Fruit fly (Drosophila melanogaster) ovary, adult (tissue): ENCODE measurements around the gene CG3448.

Experiments used
- CG17801 ChIP-seq: fragments of 200-800 bp; optimal IDR thresholded peaks from 2 replicates; lab custom pipeline; 2019; ENCODE audit warnings: missing biosample characterization, mild to moderate bottlenecking, missing genetic modification characterization, moderate library complexity; ENCODE audit not compliant: partially characterized antibody

Gene CG3448

DNA sequence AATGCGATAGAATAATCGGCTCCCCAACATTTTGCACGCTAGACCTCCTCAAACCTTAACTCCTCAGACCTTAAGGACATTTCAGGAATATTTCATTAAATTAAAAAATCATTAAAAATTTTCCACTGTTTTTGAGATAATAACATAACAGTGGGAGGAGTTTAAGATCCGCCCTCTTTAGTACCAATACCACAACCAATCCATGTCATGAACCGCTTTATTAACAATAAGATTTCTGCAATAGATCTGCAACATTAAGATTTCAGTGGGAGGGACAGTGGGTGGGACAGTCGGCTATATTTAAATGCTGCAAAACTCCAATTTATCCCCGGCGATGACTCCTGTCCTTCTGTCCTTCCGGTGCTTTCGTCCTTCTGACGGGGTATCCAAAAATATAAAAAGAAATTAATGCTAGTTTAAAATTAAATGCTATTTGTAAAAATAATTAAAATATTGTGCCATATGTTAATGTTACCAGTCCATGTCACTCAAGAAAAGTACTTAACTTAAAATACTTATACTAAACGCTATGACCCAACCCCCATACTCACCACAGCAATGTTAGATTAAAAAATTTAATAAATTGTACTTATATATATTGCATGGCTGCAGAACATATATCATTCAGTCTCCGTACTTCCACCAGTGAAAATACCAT lies 8.6 kb downstream of the CG3448 start, which contains the start of gene Srg3:
Srg3 (plus strand) TSS at position 608 of the 658 bp plus-strand sequence.
- no peak for TF ChIP-seq CG17801 (GFP tag; lab: Kevin White, UChicago)

DNA sequence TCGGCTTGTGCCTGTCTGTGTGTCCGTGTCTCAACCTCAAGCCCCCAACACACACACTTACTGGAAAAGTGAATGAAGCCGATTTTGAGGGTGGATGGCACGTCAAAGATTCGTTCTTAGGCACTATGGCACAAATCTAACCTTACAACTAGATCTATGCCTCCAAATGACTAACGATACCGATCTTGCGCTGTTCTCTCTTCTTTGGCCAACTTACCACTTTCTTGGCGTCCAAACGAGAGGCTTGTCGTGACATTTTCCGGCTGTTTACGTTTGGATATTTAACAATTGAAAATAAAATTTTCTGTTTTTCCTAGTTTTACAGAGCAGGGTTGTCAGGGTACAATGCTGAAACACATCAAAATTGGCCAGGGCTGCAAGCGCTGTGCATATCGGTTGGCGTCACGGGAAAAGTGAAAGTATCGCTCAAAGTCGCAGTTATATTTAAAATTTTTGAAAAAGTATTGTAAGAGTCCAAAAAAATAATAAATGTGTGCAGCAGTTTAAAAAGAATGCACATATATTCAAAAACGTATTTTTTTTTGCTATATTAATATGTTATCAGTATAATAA lies 9.4 kb downstream of the CG3448 start, which contains the start of the genes Bet3 and Nf-YA:
Bet3 (minus strand) TSS at position 361 of the 573 bp plus-strand sequence.
Nf-YA (minus strand) TSS at position 361 of the 573 bp plus-strand sequence.
- peak; percentile 22 for TF ChIP-seq CG17801 (GFP tag; lab: Kevin White, UChicago)

DNA sequence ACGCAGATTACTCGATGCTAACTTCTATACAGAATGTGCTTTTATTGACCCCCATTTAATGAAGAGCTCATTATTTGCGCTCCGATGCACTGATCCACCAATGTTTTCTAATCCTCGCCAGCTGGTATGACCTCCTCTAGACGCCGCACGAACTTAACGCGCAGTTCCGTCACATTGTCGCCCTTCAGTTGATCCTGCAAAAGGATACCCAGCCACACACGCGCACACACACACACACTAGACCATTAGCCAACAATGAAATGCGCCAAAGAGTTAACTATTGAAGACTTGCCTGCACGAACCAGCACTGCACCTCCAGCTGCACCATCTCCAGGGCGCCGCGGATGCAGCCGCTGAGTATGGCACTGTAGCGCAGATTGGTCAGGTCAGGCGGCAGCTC lies 12.5 kb downstream of the CG3448 start:
- TF ChIP-seq CG17801 (GFP tag; lab: Kevin White, UChicago) = no peak

DNA sequence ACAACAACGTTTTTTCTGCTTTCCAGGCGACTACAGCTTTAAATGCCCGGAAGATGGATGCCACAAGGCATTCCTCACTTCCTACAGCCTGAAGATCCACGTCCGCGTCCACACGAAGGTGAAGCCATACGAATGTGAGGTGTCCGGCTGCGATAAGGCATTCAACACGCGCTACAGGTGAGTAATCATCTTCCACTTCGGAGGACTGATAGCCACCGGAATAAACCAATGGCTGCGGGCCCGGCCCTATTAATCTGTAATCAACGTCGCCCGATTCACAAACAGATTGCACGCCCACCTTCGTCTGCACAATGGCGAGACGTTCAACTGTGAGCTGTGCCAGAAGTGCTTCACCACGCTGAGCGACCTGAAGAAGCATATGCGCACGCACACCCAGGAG lies 15.5 kb downstream of the CG3448 start:
- no peak for TF ChIP-seq CG17801 (GFP tag; lab: Kevin White, UChicago)

DNA sequence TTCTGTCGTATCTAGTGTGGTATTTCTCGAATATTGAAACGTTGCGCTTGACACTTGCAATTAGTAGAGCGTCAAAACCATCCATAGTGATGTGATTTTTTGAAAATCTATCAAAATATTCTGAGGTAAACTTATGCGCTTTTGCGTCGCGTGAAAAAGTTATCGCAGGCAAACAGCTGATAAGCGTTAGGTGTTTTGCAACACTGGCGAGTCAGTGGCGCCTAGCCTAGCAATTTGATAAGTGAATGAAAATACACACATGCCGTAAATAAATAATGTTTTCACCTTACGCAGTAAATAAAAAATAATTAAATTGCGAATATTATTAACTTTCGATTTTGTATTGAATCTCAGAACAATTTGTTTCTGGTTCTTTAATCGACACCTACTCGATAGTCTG lies 16.1 kb downstream of the CG3448 start, which contains the start of gene CG42526:
CG42526 (minus strand) TSS at position 85 of the 400 bp plus-strand sequence.
- peak; percentile 18 for TF ChIP-seq CG17801 (GFP tag; lab: Kevin White, UChicago)

DNA sequence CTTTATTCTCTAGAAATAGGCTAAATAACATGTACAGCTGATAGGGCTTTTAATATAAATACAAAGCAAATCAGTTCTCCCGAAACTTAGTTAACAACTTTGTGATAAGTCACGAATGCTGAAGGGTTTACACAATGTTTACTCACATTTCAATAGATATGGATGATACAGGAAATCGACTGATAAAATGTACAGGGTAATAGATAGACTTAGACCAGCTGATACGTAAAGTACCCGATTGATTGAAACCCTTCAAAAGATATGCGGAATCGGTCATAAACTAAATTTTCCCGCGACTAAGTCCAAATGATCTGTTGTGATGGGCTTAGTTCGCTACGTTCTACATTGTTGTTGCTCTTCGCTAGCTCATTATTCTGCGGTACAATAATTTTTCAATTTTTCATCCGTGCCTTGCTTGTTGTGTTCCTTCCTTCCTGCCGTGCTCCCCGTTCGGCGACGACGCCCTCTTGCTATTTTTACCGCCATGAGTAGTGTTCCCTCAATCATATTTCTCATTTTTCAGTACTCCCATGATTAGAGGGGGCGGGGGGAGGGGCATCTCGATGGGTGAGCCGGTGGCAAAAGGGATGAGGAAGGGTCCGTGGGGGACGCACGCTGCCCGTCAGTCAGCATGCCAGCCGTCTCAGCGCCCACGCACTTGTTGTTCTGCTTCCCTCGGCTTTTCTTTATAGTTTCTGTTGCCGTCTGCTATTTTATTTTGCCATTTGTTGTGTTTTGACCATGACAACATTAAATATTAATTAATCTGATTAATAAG lies 18.4 kb downstream of the CG3448 start:
- no peak for TF ChIP-seq CG17801 (GFP tag; lab: Kevin White, UChicago)

DNA sequence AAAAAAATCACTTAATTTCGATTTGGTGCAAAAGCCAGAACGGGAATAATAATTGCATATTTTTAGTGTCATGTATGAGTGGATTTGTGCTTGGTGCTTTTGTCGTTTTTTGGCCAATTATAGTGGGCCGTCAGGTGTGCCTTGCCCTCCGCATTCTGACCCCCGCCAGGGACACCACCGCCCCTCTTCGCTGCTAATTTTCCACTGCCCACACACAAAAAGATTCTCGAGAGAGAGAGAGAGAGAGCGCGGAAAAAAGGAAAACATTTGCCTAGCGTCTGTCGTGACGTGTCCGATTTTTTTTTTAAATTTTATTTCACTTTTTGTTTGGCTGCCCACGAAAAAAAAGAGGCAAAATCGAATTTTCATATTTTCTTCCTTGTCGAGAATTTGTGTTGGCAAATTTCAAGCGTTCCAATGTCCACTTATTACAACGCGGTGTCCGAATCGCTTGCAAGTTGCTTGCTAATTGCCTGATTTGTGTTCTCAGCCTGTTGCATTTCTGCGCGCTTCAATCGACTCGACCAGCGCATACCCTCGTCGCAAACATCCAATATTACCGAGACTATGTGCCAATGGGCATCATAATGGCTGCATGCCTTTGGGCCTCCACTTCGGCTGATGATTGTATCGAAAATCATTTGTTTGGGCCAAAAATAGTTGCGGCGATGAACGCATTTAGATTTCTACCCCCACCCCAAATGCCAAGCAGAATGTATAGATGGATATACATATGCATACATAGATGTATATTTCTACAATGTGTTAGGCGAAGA lies 19.3 kb downstream of the CG3448 start:
- TF ChIP-seq CG17801 (GFP tag; lab: Kevin White, UChicago) = no peak

DNA sequence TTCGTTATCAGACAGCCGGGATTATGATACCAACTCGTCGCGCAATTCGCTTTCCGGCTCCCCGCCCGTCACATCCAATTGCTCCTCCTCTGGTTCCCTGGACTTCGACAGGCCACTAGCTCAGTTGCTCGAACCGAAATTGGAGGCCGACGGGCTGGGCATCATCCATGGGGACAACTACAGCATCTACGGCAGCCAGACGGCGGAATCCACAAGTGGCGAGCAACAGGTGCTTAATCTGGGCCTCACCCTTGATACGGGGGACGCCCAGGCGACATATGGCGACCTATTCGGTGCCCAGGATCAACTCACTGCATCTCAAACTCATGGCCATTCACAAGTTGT lies 20.8 kb downstream of the CG3448 start:
- TF ChIP-seq CG17801 (GFP tag; lab: Kevin White, UChicago) = no peak

DNA sequence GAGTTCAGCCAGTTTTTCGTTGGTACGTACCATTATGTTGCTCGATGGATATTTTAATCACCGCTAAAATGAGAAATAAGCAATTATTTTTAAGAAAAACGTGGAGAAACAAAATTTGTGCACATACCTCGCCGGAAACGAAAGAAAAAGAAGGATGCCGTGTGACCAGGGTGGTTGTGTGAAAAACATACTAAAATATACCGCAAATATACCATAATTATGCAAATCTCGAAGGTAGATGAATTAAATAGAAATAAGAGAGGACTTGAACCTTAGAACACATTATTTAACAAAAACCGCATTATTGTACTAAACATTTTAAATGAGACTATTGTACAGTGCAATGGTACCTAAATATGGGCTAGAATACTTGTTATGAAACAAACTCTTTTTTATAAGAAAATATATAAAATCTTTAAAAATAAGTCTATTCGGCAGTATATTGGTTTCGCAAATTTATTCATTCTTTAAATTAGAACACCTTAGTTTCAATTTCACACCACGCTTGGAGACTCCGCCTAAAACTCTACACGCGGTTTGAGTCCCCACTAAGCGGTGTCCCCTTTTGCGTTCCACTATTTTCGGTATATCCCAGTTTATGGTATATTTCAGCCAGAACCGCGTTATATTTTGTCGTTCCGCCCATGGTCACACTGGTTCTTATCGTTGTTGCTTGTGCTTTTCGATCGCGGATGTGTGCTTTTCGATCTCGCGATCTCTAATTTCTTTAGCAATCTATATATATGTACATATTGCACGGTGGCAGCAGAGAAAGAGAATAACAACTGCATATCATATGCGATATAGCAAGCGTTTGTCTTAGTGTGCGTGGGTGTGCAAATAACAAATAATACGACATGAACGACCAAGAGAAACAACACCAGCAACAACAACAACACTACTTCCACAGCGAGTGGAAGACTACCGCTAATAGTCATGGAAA lies 21.4 kb downstream of the CG3448 start, which contains the start of the genes RpS17 and MTF-1:
RpS17 (minus strand) TSS at position 157 of the 943 bp plus-strand sequence.
MTF-1 (plus strand) TSS at position 648 of the 943 bp plus-strand sequence.
- peak; percentile 80 for TF ChIP-seq CG17801 (GFP tag; lab: Kevin White, UChicago)

DNA sequence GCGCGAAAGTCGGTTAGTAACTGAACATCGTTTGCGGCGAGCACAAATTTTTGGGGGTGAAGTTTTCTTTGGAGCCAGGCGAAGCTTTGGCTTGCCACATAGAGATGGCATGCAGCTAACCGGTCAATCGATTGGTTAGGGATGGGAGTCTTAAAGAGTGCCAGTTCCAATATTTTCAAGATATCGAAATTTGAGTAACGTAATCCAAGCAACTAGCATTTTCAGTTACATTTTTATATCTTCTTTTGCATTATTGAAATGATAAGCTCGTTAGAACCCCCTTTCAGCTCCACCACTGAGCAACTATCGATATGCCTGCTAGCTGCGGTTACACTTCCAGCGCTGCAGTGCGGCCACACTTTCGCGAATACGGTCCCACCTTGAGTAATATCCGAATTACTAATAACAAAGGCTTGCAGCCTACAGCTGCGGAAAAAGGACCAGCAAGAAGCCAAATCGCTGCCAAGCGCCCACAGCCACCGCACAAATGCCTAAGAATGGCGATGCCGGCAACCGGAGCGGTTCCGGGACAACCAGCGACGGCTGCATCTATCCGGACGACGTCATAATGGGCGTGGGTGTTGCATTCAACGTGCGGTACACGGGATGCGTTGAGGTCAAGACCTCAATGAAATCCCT lies 24.6 kb downstream of the CG3448 start, which contains the start of the genes Atat and Shc:
Atat (minus strand) TSS at position 103 of the 639 bp plus-strand sequence.
Shc (plus strand) TSS at position 355 of the 639 bp plus-strand sequence.
- TF ChIP-seq CG17801 (GFP tag; lab: Kevin White, UChicago) = peak; percentile 97

DNA sequence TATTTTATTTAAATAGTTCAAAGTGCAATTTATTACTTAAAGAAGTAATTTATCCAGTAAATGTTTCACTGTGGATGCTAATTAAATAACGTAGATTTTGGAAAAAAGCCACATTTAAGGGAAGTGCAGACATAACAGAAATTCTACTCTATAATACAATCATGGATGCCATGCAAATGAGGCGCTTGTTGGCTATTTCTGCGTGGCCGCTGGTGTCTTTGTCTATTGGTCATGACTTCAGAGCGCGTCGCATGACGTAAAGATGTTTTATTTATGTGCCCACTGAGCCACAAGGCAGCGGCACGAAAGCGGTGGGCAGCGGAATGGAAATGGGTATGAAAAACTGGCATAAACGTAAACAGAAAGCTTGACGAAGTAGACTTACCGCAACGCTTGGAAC lies 25.5 kb downstream of the CG3448 start:
- TF ChIP-seq CG17801 (GFP tag; lab: Kevin White, UChicago) = no peak

DNA sequence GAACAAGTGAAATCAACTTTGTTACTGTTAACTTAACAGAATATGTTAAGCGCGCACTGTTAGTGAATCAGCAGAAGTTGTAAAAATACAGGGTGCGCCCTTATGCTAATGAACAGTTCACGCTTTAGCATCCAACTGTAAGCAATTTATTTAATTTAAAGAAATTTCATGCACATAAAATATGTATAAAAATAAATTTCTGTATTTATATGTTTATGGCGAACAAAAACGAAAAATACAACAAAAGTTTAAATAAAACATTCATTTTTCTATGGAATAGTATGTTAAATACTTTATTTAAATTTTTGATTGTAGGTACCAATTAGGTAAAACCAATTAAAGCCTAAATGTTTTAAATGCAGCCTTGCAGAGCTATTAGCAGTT lies 26.9 kb downstream of the CG3448 start:
- TF ChIP-seq CG17801 (GFP tag; lab: Kevin White, UChicago) = peak; percentile 11
